Worm (Caenorhabditis elegans) whole organism, young adult: ENCODE data around the gene twk-20.

ENCODE experiments used
- F49E8.2 ChIP-seq: sonication (generic microtip); optimal IDR thresholded peaks from 3 replicates; lab custom pipeline; 2017; ENCODE audit warnings: missing genetic modification characterization, mild to moderate bottlenecking, missing compliant biosample characterization, antibody characterized with exemption, moderate library complexity; ENCODE audit not compliant: insufficient read depth
- T07F8.4 ChIP-seq: sonication (generic microtip); optimal IDR thresholded peaks from 2 replicates; lab custom pipeline; 2016; ENCODE audit warnings: mild to moderate bottlenecking, missing genetic modification characterization, moderate library complexity, missing compliant biosample characterization
- ceh-100 ChIP-seq: fragments of 200-800 bp; sonication (Bioruptor generic); IDR thresholded peaks from 2 replicates; pipeline ENCODE4 v1.3.6; 2022; ENCODE audit warnings: missing genetic modification reagents, missing genetic modification characterization, missing compliant biosample characterization
- nhr-179 ChIP-seq: sonication (generic microtip); optimal IDR thresholded peaks from 2 replicates; lab custom pipeline; 2016; ENCODE audit warnings: mild to moderate bottlenecking, missing genetic modification characterization, missing compliant biosample characterization
- pha-4 ChIP-seq: fragments of 150-350 bp; sonication (generic microtip); optimal IDR thresholded peaks from 2 replicates; lab custom pipeline; 2014; ENCODE audit warnings: missing biosample characterization, missing genetic modification reagents, missing genetic modification characterization
- snpc-4 ChIP-seq, 5 experiments: fragments of 150-350 bp in 1 of 5; sonication (generic microtip) in 4 of 5; optimal IDR thresholded peaks; 2 replicates each; lab custom pipeline; 2014 to 2018; ENCODE audit warnings: missing genetic modification characterization in 5 of 5, missing biosample characterization in 3 of 5, antibody characterized with exemption in 2 of 5, mild to moderate bottlenecking in 2 of 5, missing compliant biosample characterization in 2 of 5, missing genotype in 2 of 5, moderate library complexity in 2 of 5, missing genetic modification reagents in 1 of 5
- ztf-26 ChIP-seq: sonication (generic microtip); optimal IDR thresholded peaks from 2 replicates; lab custom pipeline; 2017; ENCODE audit warnings: missing genetic modification characterization, missing compliant biosample characterization

ce11 chrX:13638351-13638958 is 1.2 kb upstream of the twk-20 start:
- TF ChIP-seq F49E8.2: no peak
- TF ChIP-seq ceh-100 (GFP tag; lab: Robert Waterston, UW): no peak
- no peak for TF ChIP-seq ztf-26 (tag; lab: Kevin White, UChicago)
- TF ChIP-seq pha-4: no peak
- no peak for TF ChIP-seq T07F8.4 (tag; lab: Kevin White, UChicago)
- TF ChIP-seq nhr-179 (tag; lab: Kevin White, UChicago): no peak
- no peak for TF ChIP-seq snpc-4 (GFP tag; optimal IDR thresholded peaks at IDR 0.05; lab: Kevin White, UChicago)
- TF ChIP-seq snpc-4 (tag; optimal IDR thresholded peaks at IDR 0.05; lab: Kevin White, UChicago): no peak
